Fruit fly (Drosophila melanogaster): ENCODE measurements around the gene fabp.

fabp gene

dm6 chr3R:11606679-11607078 lies 39.8 kb upstream of the fabp start:
- TF ChIP-seq CG9437 (GFP tag; optimal IDR thresholded peaks at IDR 0.05) (no peak), Poxn (GFP tag; IDR thresholded peaks at IDR 0.05) (no peak), CG10462 (GFP tag; optimal IDR thresholded peaks at IDR 0.05) (no peak), gem (tag; optimal IDR thresholded peaks at IDR 0.05) (peak; percentile 24), CG3163 (GFP tag; optimal IDR thresholded peaks at IDR 0.05) (no peak), Ssrp (tag; optimal IDR thresholded peaks at IDR 0.05) (peak; percentile 11), CG32532 (GFP tag; IDR thresholded peaks at IDR 0.05) (no peak), HLH4C (GFP tag; IDR thresholded peaks at IDR 0.05; ENCODE audit: partially characterized antibody) (no peak), Trl (optimal IDR thresholded peaks at IDR 0.05) (peak in 1 of 2 experiments; percentile 8), Trl (GFP tag; optimal IDR thresholded peaks at IDR 0.05) (no peak), C15 (GFP tag; IDR thresholded peaks at IDR 0.05) (no peak), Dek (tag; optimal IDR thresholded peaks at IDR 0.05) (no peak), CG4730 (GFP tag; IDR thresholded peaks at IDR 0.05) (no peak), CG2712 (tag; optimal IDR thresholded peaks at IDR 0.05) (peak; percentile 26), tio (GFP tag; optimal IDR thresholded peaks at IDR 0.05) (no peak), bsh (GFP tag; optimal IDR thresholded peaks at IDR 0.05) (peak in 1 of 2 experiments; percentile 20), D (optimal IDR thresholded peaks at IDR 0.05) (no peak), D (GFP tag; optimal IDR thresholded peaks at IDR 0.05) (no peak), CG1233 (GFP tag; optimal IDR thresholded peaks at IDR 0.05) (no peak), CG6272 (GFP tag; IDR thresholded peaks at IDR 0.05) (no peak), dpn (GFP tag; optimal IDR thresholded peaks at IDR 0.05) (no peak), wdn (GFP tag; IDR thresholded peaks at IDR 0.05) (no peak), CG15269 (tag; optimal IDR thresholded peaks at IDR 0.05) (no peak), tgo (GFP tag; IDR thresholded peaks at IDR 0.05) (no peak), grau (tag; optimal IDR thresholded peaks at IDR 0.05) (peak; percentile 73), CG7745 (tag; optimal IDR thresholded peaks at IDR 0.05) (no peak), sob (GFP tag; IDR thresholded peaks at IDR 0.05) (no peak), Hr78 (GFP tag; optimal IDR thresholded peaks at IDR 0.05) (no peak), slbo (GFP tag; IDR thresholded peaks at IDR 0.05) (no peak), CG10979 (tag; optimal IDR thresholded peaks at IDR 0.05) (no peak), fd96Cb (tag; optimal IDR thresholded peaks at IDR 0.05) (no peak), CG10267 (tag; optimal IDR thresholded peaks at IDR 0.05) (no peak), Usf (GFP tag; optimal IDR thresholded peaks at IDR 0.05) (no peak), ewg (GFP tag; optimal IDR thresholded peaks at IDR 0.05) (no peak), Chrac-16 (GFP tag; optimal IDR thresholded peaks at IDR 0.05) (no peak), Vsx1 (GFP tag; optimal IDR thresholded peaks at IDR 0.05) (no peak), phol (tag; optimal IDR thresholded peaks at IDR 0.05) (no peak), tll (GFP tag; optimal IDR thresholded peaks at IDR 0.05) (no peak), CG18619 (GFP tag; optimal IDR thresholded peaks at IDR 0.05) (no peak), CG18262 (tag; optimal IDR thresholded peaks at IDR 0.05) (peak; percentile 13)

- no peak for TF ChIP-seq jigr1 (GFP tag; IDR thresholded peaks at IDR 0.05)
- peak; percentile 15 for TF ChIP-seq PHDP (tag; optimal IDR thresholded peaks at IDR 0.05)
- peak; percentile 5 for TF ChIP-seq trem (tag; optimal IDR thresholded peaks at IDR 0.05)
- TF ChIP-seq H2.0 (GFP tag; IDR thresholded peaks at IDR 0.05), result 0 out of 2 replicates have a peak, but pooled peaks have one; percentile 3
- peak; percentile 20; the same call in 1 of the 2 replicates for TF ChIP-seq peb (GFP tag; IDR thresholded peaks at IDR 0.05)
- TF ChIP-seq ewg (GFP tag; optimal IDR thresholded peaks at IDR 0.05), result peak; percentile 32
- TF ChIP-seq Deaf1 (tag; optimal IDR thresholded peaks at IDR 0.05), result peak; percentile 31
- no peak for TF ChIP-seq Lim3 (GFP tag; IDR thresholded peaks at IDR 0.05)
- no peak for TF ChIP-seq NFAT (GFP tag; IDR thresholded peaks at IDR 0.05)
- peak; percentile 29 for TF ChIP-seq Blimp-1 (GFP tag; optimal IDR thresholded peaks at IDR 0.05)
- no peak for TF ChIP-seq pfk (GFP tag; optimal IDR thresholded peaks at IDR 0.05)
- TF ChIP-seq unc-4 (GFP tag; IDR thresholded peaks at IDR 0.05; ENCODE audit: partially characterized antibody), result peak; percentile 59
- TF ChIP-seq wek (GFP tag; optimal IDR thresholded peaks at IDR 0.05), result peak; percentile 31
These were observed 38.0 kb upstream of the fabp start for dm6 chr3R:11604654-11605436.
